Fruit fly (Drosophila melanogaster) whole organism, embryonic: Measurements from ENCODE around the gene CG18281.

Experiments
- Ada2b ChIP-seq: fragments of 200-800 bp; sonication (Bioruptor generic); IDR thresholded peaks from 2 replicates; pipeline ENCODE4 v1.3.6; 2022; ENCODE audit warnings: missing biosample characterization, missing genetic modification characterization
- Blimp-1 ChIP-seq: fragments of 200-800 bp; sonication (Bioruptor generic); optimal IDR thresholded peaks from 3 replicates; lab custom pipeline; 2018; ENCODE audit warnings: missing biosample characterization, missing genetic modification characterization, mild to moderate bottlenecking, moderate library complexity, missing genetic modification reagents
- C15 ChIP-seq: fragments of 200-800 bp; sonication (Bioruptor generic); IDR thresholded peaks from 3 replicates; pipeline ENCODE4 v1.3.6; 2022; ENCODE audit warnings: missing biosample characterization, missing genetic modification characterization
- CG10209 ChIP-seq: fragments of 200-800 bp; sonication (Bioruptor generic); optimal IDR thresholded peaks from 3 replicates; lab custom pipeline; 2017; ENCODE audit warnings: missing biosample characterization, mild to moderate bottlenecking, missing genetic modification characterization, missing genetic modification reagents
- CG10462 ChIP-seq: fragments of 200-800 bp; sonication (Bioruptor generic); optimal IDR thresholded peaks from 2 replicates; lab custom pipeline; 2016; ENCODE audit warnings: missing biosample characterization, missing genetic modification characterization
- CG11695 ChIP-seq: fragments of 200-800 bp; sonication (Bioruptor generic); IDR thresholded peaks from 3 replicates; pipeline ENCODE4 v1.3.6; 2022; ENCODE audit warnings: missing biosample characterization, missing genetic modification characterization
- CG12104 ChIP-seq: fragments of 200-800 bp; sonication (Bioruptor generic); optimal IDR thresholded peaks from 3 replicates; lab custom pipeline; 2016; ENCODE audit warnings: missing biosample characterization, missing genetic modification characterization
- CG14710 ChIP-seq: fragments of 200-800 bp; sonication (Bioruptor generic); optimal IDR thresholded peaks from 3 replicates; lab custom pipeline; 2019; ENCODE audit warnings: missing biosample characterization, mild to moderate bottlenecking, missing genetic modification characterization, moderate library complexity
- CG15011 ChIP-seq: fragments of 200-800 bp; sonication (Bioruptor generic); optimal IDR thresholded peaks from 3 replicates; lab custom pipeline; 2018; ENCODE audit warnings: missing biosample characterization, mild to moderate bottlenecking, missing genetic modification characterization
- CG2129 ChIP-seq: fragments of 200-800 bp; sonication (Bioruptor generic); IDR thresholded peaks from 2 replicates; pipeline ENCODE4 v1.3.6; 2022; ENCODE audit warnings: missing biosample characterization, missing genetic modification characterization; ENCODE audit not compliant: partially characterized antibody
- CG2712 ChIP-seq: fragments of 200-800 bp; optimal IDR thresholded peaks from 3 replicates; lab custom pipeline; 2019; ENCODE audit warnings: missing biosample characterization, mild to moderate bottlenecking, missing genetic modification characterization, moderate library complexity
- CG34422 ChIP-seq: fragments of 200-800 bp; sonication (Bioruptor generic); IDR thresholded peaks from 3 replicates; pipeline ENCODE4 v1.3.6; 2022; ENCODE audit warnings: missing biosample characterization, missing genetic modification characterization
- CG4707 ChIP-seq: fragments of 200-800 bp; sonication (Bioruptor generic); optimal IDR thresholded peaks from 2 replicates; lab custom pipeline; 2018; ENCODE audit warnings: missing biosample characterization, mild to moderate bottlenecking, missing genetic modification characterization, moderate library complexity
- CG6175 ChIP-seq: fragments of 200-800 bp; sonication (Bioruptor generic); IDR thresholded peaks from 3 replicates; pipeline ENCODE4 v1.3.6; 2022; ENCODE audit warnings: missing biosample characterization, missing genetic modification characterization
- CG6791 ChIP-seq: fragments of 200-800 bp; sonication (Bioruptor generic); IDR thresholded peaks from 3 replicates; pipeline ENCODE4 v1.3.6; 2022; ENCODE audit warnings: missing biosample characterization, missing genetic modification characterization; ENCODE audit not compliant: partially characterized antibody
- CG6854 ChIP-seq: fragments of 200-800 bp; sonication (Bioruptor generic); optimal IDR thresholded peaks from 3 replicates; lab custom pipeline; 2017; ENCODE audit warnings: missing biosample characterization, mild to moderate bottlenecking, missing genetic modification characterization
- CG7987 ChIP-seq: fragments of 200-800 bp; sonication (Bioruptor generic); optimal IDR thresholded peaks from 2 replicates; lab custom pipeline; 2018; ENCODE audit warnings: missing biosample characterization, mild to moderate bottlenecking, missing genetic modification characterization, moderate library complexity
- CkIIα-i1 ChIP-seq: fragments of 200-800 bp; sonication (Bioruptor generic); IDR thresholded peaks from 2 replicates; pipeline ENCODE4 v1.3.6; 2022; ENCODE audit warnings: missing biosample characterization, missing genetic modification characterization
- Dbx ChIP-seq: fragments of 200-800 bp; sonication (Bioruptor generic); IDR thresholded peaks from 3 replicates; pipeline ENCODE4 v1.3.6; 2022; ENCODE audit warnings: missing biosample characterization, missing genetic modification characterization
- Drgx ChIP-seq: fragments of 200-800 bp; sonication (Bioruptor generic); IDR thresholded peaks from 2 replicates; pipeline ENCODE4 v1.3.6; 2022; ENCODE audit warnings: missing biosample characterization, missing genetic modification characterization
- Ets97D ChIP-seq: fragments of 200-800 bp; sonication (Bioruptor generic); optimal IDR thresholded peaks from 3 replicates; lab custom pipeline; 2016; ENCODE audit warnings: missing biosample characterization, missing genetic modification characterization
- H15 ChIP-seq: fragments of 200-800 bp; sonication (Bioruptor generic); IDR thresholded peaks from 3 replicates; pipeline ENCODE4 v1.3.6; 2022; ENCODE audit warnings: missing biosample characterization, missing genetic modification characterization
- H2.0 ChIP-seq: fragments of 200-800 bp; sonication (Bioruptor generic); IDR thresholded peaks from 2 replicates; pipeline ENCODE4 v1.3.6; 2022; ENCODE audit warnings: missing biosample characterization, missing genetic modification characterization
- MESR4 ChIP-seq: fragments of 200-800 bp; sonication (Bioruptor generic); optimal IDR thresholded peaks from 2 replicates; lab custom pipeline; 2018; ENCODE audit warnings: missing biosample characterization, mild to moderate bottlenecking, missing genetic modification characterization, moderate library complexity
- Neu2 ChIP-seq: fragments of 200-800 bp; sonication (Bioruptor generic); optimal IDR thresholded peaks from 3 replicates; lab custom pipeline; 2016; ENCODE audit warnings: missing biosample characterization, missing genetic modification characterization, borderline replicate concordance
- Nf-YB ChIP-seq: fragments of 200-800 bp; sonication (Bioruptor generic); optimal IDR thresholded peaks from 3 replicates; lab custom pipeline; 2019; ENCODE audit warnings: missing biosample characterization, mild to moderate bottlenecking, missing genetic modification characterization, moderate library complexity
- NfI ChIP-seq: fragments of 200-800 bp; sonication (Bioruptor generic); optimal IDR thresholded peaks from 3 replicates; lab custom pipeline; 2018; ENCODE audit warnings: missing biosample characterization, mild to moderate bottlenecking, missing genetic modification characterization, moderate library complexity
- Oaz ChIP-seq: fragments of 200-800 bp; sonication (Bioruptor generic); IDR thresholded peaks from 2 replicates; pipeline ENCODE4 v1.3.6; 2022; ENCODE audit warnings: missing biosample characterization, missing genetic modification characterization
- Sin3A ChIP-seq: fragments of >200 bp; optimal IDR thresholded peaks from 2 replicates; lab custom pipeline; 2018
- Six4 ChIP-seq: fragments of 200-800 bp; sonication (Bioruptor generic); optimal IDR thresholded peaks from 2 replicates; lab custom pipeline; 2016; ENCODE audit warnings: missing biosample characterization, missing genetic modification characterization
- Sox100B ChIP-seq: fragments of 200-800 bp; sonication (Bioruptor generic); optimal IDR thresholded peaks from 3 replicates; lab custom pipeline; 2018; ENCODE audit warnings: missing biosample characterization, mild to moderate bottlenecking, missing genetic modification characterization
- al ChIP-seq: fragments of 200-800 bp; sonication (Bioruptor generic); IDR thresholded peaks from 2 replicates; pipeline ENCODE4 v1.3.6; 2022; ENCODE audit warnings: missing biosample characterization, missing genetic modification characterization
- az2 ChIP-seq: fragments of 200-800 bp; sonication (Bioruptor generic); optimal IDR thresholded peaks from 3 replicates; lab custom pipeline; 2016; ENCODE audit warnings: missing biosample characterization, missing genetic modification characterization
- bigmax ChIP-seq: fragments of 200-800 bp; sonication (Bioruptor generic); optimal IDR thresholded peaks from 2 replicates; lab custom pipeline; 2018; ENCODE audit warnings: missing biosample characterization, mild to moderate bottlenecking, missing genetic modification characterization
- bowl ChIP-seq: fragments of 200-800 bp; sonication (Bioruptor generic); IDR thresholded peaks from 2 replicates; pipeline ENCODE4 v1.3.6; 2022; ENCODE audit warnings: missing biosample characterization, missing genetic modification characterization
- dm ChIP-seq: fragments of 200-800 bp; sonication (Bioruptor generic); optimal IDR thresholded peaks from 3 replicates; lab custom pipeline; 2016; ENCODE audit warnings: missing biosample characterization, missing genetic modification characterization
- dmrt99B ChIP-seq: fragments of 200-800 bp; sonication (Bioruptor generic); optimal IDR thresholded peaks from 2 replicates; lab custom pipeline; 2018; ENCODE audit warnings: missing biosample characterization, mild to moderate bottlenecking, missing genetic modification characterization, moderate library complexity
- emc ChIP-seq: fragments of 200-800 bp; sonication (Bioruptor generic); optimal IDR thresholded peaks from 2 replicates; lab custom pipeline; 2016; ENCODE audit warnings: missing biosample characterization, missing genetic modification characterization
- esg ChIP-seq: fragments of 200-800 bp; sonication (Bioruptor generic); conservative IDR thresholded peaks from 2 replicates; pipeline ENCODE4 v1.3.6; 2022; ENCODE audit warnings: missing biosample characterization, missing genetic modification characterization
- fd64A ChIP-seq: fragments of 200-800 bp; sonication (Bioruptor generic); optimal IDR thresholded peaks from 3 replicates; lab custom pipeline; 2018; ENCODE audit warnings: missing biosample characterization, mild to moderate bottlenecking, missing genetic modification characterization
- hkb ChIP-seq, 2 experiments: fragments of 200-800 bp in 1 of 2; fragments of >200 bp in 1 of 2; sonication (Bioruptor generic) in 1 of 2; IDR thresholded peaks in 1 of 2; optimal IDR thresholded peaks in 1 of 2; 2 replicates each; pipeline versions ENCODE4 v1.3.6 to Lab custom; 2017 to 2022; ENCODE audit warnings: missing biosample characterization in 1 of 2, missing genetic modification characterization in 1 of 2
- jigr1 ChIP-seq: fragments of 200-800 bp; sonication (Bioruptor generic); IDR thresholded peaks from 3 replicates; pipeline ENCODE4 v1.3.6; 2022; ENCODE audit warnings: missing biosample characterization, missing genetic modification characterization
- lilli ChIP-seq: fragments of 200-800 bp; sonication (Bioruptor generic); optimal IDR thresholded peaks from 3 replicates; lab custom pipeline; 2016; ENCODE audit warnings: missing biosample characterization, missing genetic modification characterization
- peb ChIP-seq: fragments of 200-800 bp; sonication (Bioruptor generic); IDR thresholded peaks from 2 replicates; pipeline ENCODE4 v1.3.6; 2022; ENCODE audit warnings: missing biosample characterization, missing genetic modification characterization
- scrt ChIP-seq: fragments of 200-800 bp; sonication (Bioruptor generic); optimal IDR thresholded peaks from 2 replicates; lab custom pipeline; 2018; ENCODE audit warnings: missing biosample characterization, mild to moderate bottlenecking, missing genetic modification characterization, moderate library complexity
- sima ChIP-seq: fragments of 200-800 bp; sonication (Bioruptor generic); optimal IDR thresholded peaks from 2 replicates; lab custom pipeline; 2016; ENCODE audit warnings: missing biosample characterization, missing genetic modification characterization
- stc ChIP-seq: fragments of 200-800 bp; sonication (Bioruptor generic); IDR thresholded peaks from 2 replicates; pipeline ENCODE4 v1.3.6; 2022; ENCODE audit warnings: missing biosample characterization, missing genetic modification characterization
- tio ChIP-seq: fragments of 200-800 bp; sonication (Bioruptor generic); optimal IDR thresholded peaks from 2 replicates; lab custom pipeline; 2017; ENCODE audit warnings: missing biosample characterization, missing genetic modification characterization, inconsistent platforms
- yki ChIP-seq: fragments of >200 bp; optimal IDR thresholded peaks from 3 replicates; lab custom pipeline; 2018
- z ChIP-seq: fragments of 200-800 bp; sonication (Bioruptor generic); IDR thresholded peaks from 3 replicates; pipeline ENCODE4 v1.3.6; 2022; ENCODE audit warnings: missing biosample characterization, missing genetic modification characterization
- zfh2 ChIP-seq: fragments of 200-800 bp; sonication (Bioruptor generic); optimal IDR thresholded peaks from 2 replicates; lab custom pipeline; 2016; ENCODE audit warnings: missing biosample characterization, missing genetic modification characterization

Gene CG18281

DNA sequence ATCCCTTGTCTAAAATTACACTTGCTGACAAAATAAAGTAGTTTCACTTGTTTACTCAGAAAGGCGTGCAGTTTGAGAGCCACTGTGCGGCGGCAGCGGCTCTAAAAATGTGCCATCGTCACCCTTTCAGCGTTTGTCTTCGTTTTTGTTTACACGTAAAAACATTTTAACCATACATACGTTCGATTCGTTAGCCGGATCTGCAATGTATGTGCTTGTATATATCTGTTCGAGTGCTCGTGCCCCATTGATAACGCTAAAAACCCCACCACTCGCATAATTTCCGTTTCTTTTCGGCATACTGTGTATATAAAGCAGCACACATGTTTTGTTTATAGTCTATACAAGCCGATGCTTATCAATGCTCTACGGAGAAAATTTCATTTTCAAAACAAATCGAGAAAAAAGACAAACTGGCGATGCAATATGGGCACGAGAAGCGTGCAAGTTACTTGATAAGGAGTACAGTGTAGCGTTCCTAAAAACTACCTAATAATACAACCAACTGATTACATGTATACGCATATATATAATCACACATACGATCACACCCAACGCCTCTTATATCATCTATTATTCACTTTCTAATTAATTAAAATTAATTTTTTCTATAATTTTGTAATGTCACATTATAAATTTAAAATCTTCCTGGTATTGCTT lies 17.0 kb downstream of the CG18281 start (continued):
- TF ChIP-seq stc (peak; percentile 13; the same call in 1 of the 2 replicates), CG14710 (peak; percentile 41), Blimp-1 (GFP tag; lab: Kevin White, UChicago) (peak; percentile 52), scrt (GFP tag; lab: Kevin White, UChicago) (no peak), H15 (GFP tag; lab: Robert Waterston, UW) (no peak), Oaz (GFP tag; lab: Robert Waterston, UW) (no peak), dm (GFP tag; lab: Kevin White, UChicago) (no peak), CG7987 (GFP tag; lab: Kevin White, UChicago) (no peak), Sox100B (peak; percentile 57), peb (GFP tag; lab: Robert Waterston, UW) (no peak), CkIIα-i1 (no peak), bowl (GFP tag; lab: Robert Waterston, UW) (no peak), H2.0 (GFP tag; lab: Robert Waterston, UW) (peak; percentile 29; the same call in 1 of the 2 replicates), Dbx (GFP tag; lab: Robert Waterston, UW) (no peak), sima (GFP tag; lab: Kevin White, UChicago) (no peak), Ada2b (GFP tag; lab: Robert Waterston, UW) (no peak), CG6791 (GFP tag; lab: Robert Waterston, UW) (peak; percentile 62; the same call in 1 of the 3 replicates), hkb (optimal IDR thresholded peaks at IDR 0.05; lab: Kevin White, UChicago) (no peak), hkb (GFP tag; IDR thresholded peaks at IDR 0.05; lab: Robert Waterston, UW) (peak; percentile 16; the same call in 1 of the 2 replicates), CG4707 (no peak), Drgx (GFP tag; lab: Robert Waterston, UW) (no peak), Six4 (GFP tag; lab: Kevin White, UChicago) (peak; percentile 42), fd64A (GFP tag; lab: Kevin White, UChicago) (no peak), dmrt99B (tag; lab: Kevin White, UChicago) (peak; percentile 41), Nf-YB (GFP tag; lab: Kevin White, UChicago) (no peak), CG11695 (no peak), al (GFP tag; lab: Robert Waterston, UW) (no peak), az2 (peak; percentile 3), CG10209 (GFP tag; lab: Kevin White, UChicago) (no peak), Ets97D (GFP tag; lab: Kevin White, UChicago) (no peak), CG2712 (tag; lab: Kevin White, UChicago) (peak; percentile 67), tio (peak; percentile 4), yki (lab: Kevin White, UChicago) (no peak), CG2129 (GFP tag; lab: Robert Waterston, UW) (no peak), lilli (GFP tag; lab: Kevin White, UChicago) (no peak), CG6175 (GFP tag; lab: Robert Waterston, UW) (no peak), C15 (GFP tag; lab: Robert Waterston, UW) (no peak), MESR4 (GFP tag; lab: Kevin White, UChicago) (no peak), CG12104 (GFP tag; lab: Kevin White, UChicago) (no peak), Sin3A (lab: Kevin White, UChicago) (no peak), CG15011 (peak; percentile 35), NfI (GFP tag; lab: Kevin White, UChicago) (no peak), jigr1 (GFP tag; lab: Robert Waterston, UW) (no peak), CG34422 (GFP tag; lab: Robert Waterston, UW) (no peak), emc (GFP tag; lab: Kevin White, UChicago) (no peak), bigmax (GFP tag; lab: Kevin White, UChicago) (no peak), Neu2 (GFP tag; lab: Kevin White, UChicago) (no peak), CG10462 (GFP tag; lab: Kevin White, UChicago) (no peak), zfh2 (GFP tag; lab: Kevin White, UChicago) (no peak), CG6854 (peak; percentile 52), esg (GFP tag; lab: Robert Waterston, UW) (peak; percentile 36; the same call in 1 of the 2 replicates), z (GFP tag; lab: Robert Waterston, UW) (0 out of 3 replicates have a peak, but pooled peaks have one; percentile 11)
